Fruit fly (Drosophila melanogaster): ENCODE results near the gene DIP-theta.

- no peak for TF ChIP-seq CTCF (optimal IDR thresholded peaks at IDR 0.05)
- no peak for TF ChIP-seq CG8478 (optimal IDR thresholded peaks at IDR 0.05)
Observed at dm6 chr2L:5610629-5611028, 47.7 kb downstream of the DIP-theta start.
